Worm (Caenorhabditis elegans): ENCODE data around the gene enri-2.

The enri-2 gene

DNA sequence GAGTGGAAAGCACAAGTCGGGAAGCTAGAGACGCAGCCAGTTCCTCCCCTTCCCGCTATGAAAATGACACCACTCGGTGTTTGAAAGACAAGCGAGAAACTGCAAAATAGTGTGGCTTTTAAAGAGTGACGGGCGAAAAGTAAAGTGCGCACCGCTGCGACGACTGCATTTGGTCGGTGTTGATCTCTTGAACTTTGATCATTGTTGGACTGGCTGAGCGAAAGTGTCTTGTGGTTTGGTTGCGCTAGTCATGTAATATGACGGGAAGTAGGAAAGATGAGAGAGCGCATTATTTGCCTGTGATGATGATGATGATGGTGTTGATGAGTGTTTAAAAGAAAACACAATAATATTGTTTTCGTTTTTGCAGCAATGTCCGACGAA is 14.6 kb downstream of the enri-2 start (continued):
- TF ChIP-seq dmd-9 (GFP tag; IDR thresholded peaks at IDR 0.05) (peak; percentile 43; the same call in 1 of the 2 replicates), ztf-7 (tag; optimal IDR thresholded peaks at IDR 0.05) (peak; percentile 65), F37D6.2 (tag; optimal IDR thresholded peaks at IDR 0.05) (peak; percentile 39), zfp-2 (tag; optimal IDR thresholded peaks at IDR 0.05) (peak; percentile 36), lin-39 (tag; optimal IDR thresholded peaks at IDR 0.05) (no peak), dve-1 (tag; optimal IDR thresholded peaks at IDR 0.05; ENCODE audit: insufficient read depth) (peak; percentile 98), nhr-111 (GFP tag; optimal IDR thresholded peaks at IDR 0.05) (no peak), R02D3.7 (tag; optimal IDR thresholded peaks at IDR 0.05) (no peak), lir-3 (tag; optimal IDR thresholded peaks at IDR 0.05) (no peak), lin-38 (GFP tag; IDR thresholded peaks at IDR 0.05) (peak; percentile 54), nhr-76 (tag; optimal IDR thresholded peaks at IDR 0.05) (peak; percentile 74), nhr-237 (tag; optimal IDR thresholded peaks at IDR 0.05) (peak; percentile 72), snpc-1.2 (GFP tag; IDR thresholded peaks at IDR 0.05) (no peak), daf-8 (GFP tag; IDR thresholded peaks at IDR 0.05) (no peak), lim-7 (GFP tag; IDR thresholded peaks at IDR 0.05) (no peak), arid-1 (GFP tag; conservative IDR thresholded peaks at IDR 0.05) (peak; percentile 58; the same call in 1 of the 2 replicates), daf-19 (GFP tag; conservative IDR thresholded peaks at IDR 0.05) (no peak), ZK337.2 (GFP tag; IDR thresholded peaks at IDR 0.05) (no peak), mep-1 (tag; optimal IDR thresholded peaks at IDR 0.05) (peak; percentile 97), zfp-3 (GFP tag; conservative IDR thresholded peaks at IDR 0.05) (0 out of 2 replicates have a peak, but pooled peaks have one; percentile 39), nhr-28 (tag; optimal IDR thresholded peaks at IDR 0.05) (peak; percentile 98), T26A8.4 (GFP tag; IDR thresholded peaks at IDR 0.05) (peak; percentile 56; the same call in 1 of the 2 replicates), jun-1 (tag; optimal IDR thresholded peaks at IDR 0.05) (peak; percentile 71), spr-1 (tag; optimal IDR thresholded peaks at IDR 0.05) (peak; percentile 63), spr-3 (GFP tag; optimal IDR thresholded peaks at IDR 0.05) (no peak), daf-12 (tag; optimal IDR thresholded peaks at IDR 0.05) (no peak), hlh-11 (tag; optimal IDR thresholded peaks at IDR 0.05) (peak; percentile 98), ceh-20 (GFP tag; IDR thresholded peaks at IDR 0.05) (peak; percentile 87), fkh-10 (GFP tag; optimal IDR thresholded peaks at IDR 0.05) (peak; percentile 14), unc-39 (tag; optimal IDR thresholded peaks at IDR 0.05) (no peak), T20F7.1 (GFP tag; optimal IDR thresholded peaks at IDR 0.05) (peak; percentile 76), nhr-48 (tag; optimal IDR thresholded peaks at IDR 0.05) (peak; percentile 95), unc-62 (GFP tag; optimal IDR thresholded peaks at IDR 0.05 in 1 of 2) (peak; percentile 21 to 100), unc-62 (tag; optimal IDR thresholded peaks at IDR 0.05) (no peak), F44E2.7 (GFP tag; IDR thresholded peaks at IDR 0.05) (no peak), mes-2 (tag; optimal IDR thresholded peaks at IDR 0.05; ENCODE audit: poor library complexity, severe bottlenecking) (peak; percentile 65), attf-4 (tag; optimal IDR thresholded peaks at IDR 0.05) (no peak), rbr-2 (tag; optimal IDR thresholded peaks at IDR 0.05) (peak; percentile 82), dmd-8 (GFP tag; IDR thresholded peaks at IDR 0.05) (no peak), lsy-2 (tag; optimal IDR thresholded peaks at IDR 0.05) (peak; percentile 75 to 79), ceh-44 (GFP tag; IDR thresholded peaks at IDR 0.05) (no peak), php-3 (GFP tag; IDR thresholded peaks at IDR 0.05) (0 out of 2 replicates have a peak, but pooled peaks have one; percentile 48), nhr-10 (tag; optimal IDR thresholded peaks at IDR 0.05) (peak; percentile 93), madf-5 (GFP tag; IDR thresholded peaks at IDR 0.05) (no peak), daf-16 (GFP tag; optimal IDR thresholded peaks at IDR 0.05) (peak; percentile 19 to 77), daf-16 (tag; optimal IDR thresholded peaks at IDR 0.05) (peak; percentile 97), lin-15B (tag; optimal IDR thresholded peaks at IDR 0.05) (no peak), tag-97 (GFP tag; IDR thresholded peaks at IDR 0.05) (no peak), duxl-1 (tag; optimal IDR thresholded peaks at IDR 0.05; ENCODE audit: poor library complexity) (peak; percentile 37), pqm-1 (tag; optimal IDR thresholded peaks at IDR 0.05) (peak; percentile 71), ceh-32 (tag; optimal IDR thresholded peaks at IDR 0.05; ENCODE audit: poor library complexity) (no peak), zip-2 (tag; optimal IDR thresholded peaks at IDR 0.05) (peak; percentile 55), Y105C5A.15 (GFP tag; IDR thresholded peaks at IDR 0.05) (no peak)

All from whole organism, L4 larva.